Fruit fly (Drosophila melanogaster) whole organism, prepupa: ENCODE data around the gene Wdr62.

Experiments used
- Blimp-1 ChIP-seq: fragments of 200-800 bp; sonication (Bioruptor generic); optimal IDR thresholded peaks from 3 replicates; lab custom pipeline; 2017; ENCODE audit warnings: missing biosample characterization, missing genetic modification characterization, mild to moderate bottlenecking, moderate library complexity, missing genetic modification reagents
- CG10669 ChIP-seq: fragments of 200-800 bp; sonication (Bioruptor generic); optimal IDR thresholded peaks from 3 replicates; lab custom pipeline; 2018; ENCODE audit warnings: missing biosample characterization, mild to moderate bottlenecking, missing genetic modification characterization, moderate library complexity
- CG11294 ChIP-seq: fragments of 200-800 bp; sonication (Bioruptor generic); IDR thresholded peaks from 2 replicates; pipeline ENCODE4 v1.3.6; 2022; ENCODE audit warnings: missing biosample characterization, missing genetic modification characterization
- CG15336 ChIP-seq: fragments of 200-800 bp; sonication (Bioruptor generic); IDR thresholded peaks from 2 replicates; pipeline ENCODE4 v1.3.6; 2022; ENCODE audit warnings: missing biosample characterization, missing genetic modification characterization
- CG16779 ChIP-seq: fragments of 200-800 bp; sonication (Bioruptor generic); optimal IDR thresholded peaks from 3 replicates; lab custom pipeline; 2017; ENCODE audit warnings: missing biosample characterization, mild to moderate bottlenecking, missing genetic modification characterization
- CG3032 ChIP-seq: fragments of 200-800 bp; optimal IDR thresholded peaks from 2 replicates; lab custom pipeline; 2019; ENCODE audit warnings: missing biosample characterization, mild to moderate bottlenecking, missing genetic modification characterization, moderate library complexity
- CG31627 ChIP-seq: fragments of 200-800 bp; sonication (Bioruptor generic); optimal IDR thresholded peaks from 3 replicates; lab custom pipeline; 2016; ENCODE audit warnings: missing biosample characterization, missing genetic modification characterization
- CG32006 ChIP-seq: fragments of 200-800 bp; sonication (Bioruptor generic); optimal IDR thresholded peaks from 3 replicates; lab custom pipeline; 2017; ENCODE audit warnings: missing biosample characterization, mild to moderate bottlenecking, missing genetic modification characterization
- CG34406 ChIP-seq: fragments of 200-800 bp; sonication (Bioruptor generic); optimal IDR thresholded peaks from 3 replicates; lab custom pipeline; 2016; ENCODE audit warnings: missing biosample characterization, missing genetic modification characterization
- CG3919 ChIP-seq: fragments of 200-800 bp; sonication (Bioruptor generic); optimal IDR thresholded peaks from 3 replicates; lab custom pipeline; 2016; ENCODE audit warnings: missing biosample characterization, missing genetic modification characterization
- CG4318 ChIP-seq: fragments of 200-800 bp; sonication (Bioruptor generic); optimal IDR thresholded peaks from 3 replicates; lab custom pipeline; 2017; ENCODE audit warnings: missing biosample characterization, mild to moderate bottlenecking, missing genetic modification characterization
- CG6163 ChIP-seq: fragments of 200-800 bp; sonication (Bioruptor generic); IDR thresholded peaks from 3 replicates; pipeline ENCODE4 v1.3.6; 2022; ENCODE audit warnings: missing biosample characterization, missing genetic modification characterization
- CG6276 ChIP-seq: fragments of 200-800 bp; sonication (Bioruptor generic); optimal IDR thresholded peaks from 2 replicates; lab custom pipeline; 2017; ENCODE audit warnings: missing biosample characterization, mild to moderate bottlenecking, missing genetic modification characterization
- CG6792 ChIP-seq: fragments of 200-800 bp; sonication (Bioruptor generic); optimal IDR thresholded peaks from 3 replicates; lab custom pipeline; 2016; ENCODE audit warnings: missing biosample characterization, missing genetic modification characterization
- CG6808 ChIP-seq: fragments of 200-800 bp; sonication (Bioruptor generic); optimal IDR thresholded peaks from 3 replicates; lab custom pipeline; 2017; ENCODE audit warnings: missing biosample characterization, missing genetic modification characterization, mild to moderate bottlenecking, moderate library complexity, missing genetic modification reagents
- CG6854 ChIP-seq: fragments of 200-800 bp; sonication (Bioruptor generic); optimal IDR thresholded peaks from 2 replicates; lab custom pipeline; 2017; ENCODE audit warnings: missing biosample characterization, mild to moderate bottlenecking, missing genetic modification characterization
- CG7368 ChIP-seq: fragments of 200-800 bp; sonication (Bioruptor generic); optimal IDR thresholded peaks from 3 replicates; lab custom pipeline; 2016; ENCODE audit warnings: missing biosample characterization, missing genetic modification characterization
- CG8632 ChIP-seq: fragments of 200-800 bp; sonication (Bioruptor generic); optimal IDR thresholded peaks from 3 replicates; lab custom pipeline; 2016; ENCODE audit warnings: missing biosample characterization, missing genetic modification characterization
- CG9139 ChIP-seq: fragments of 200-800 bp; sonication (Bioruptor generic); optimal IDR thresholded peaks from 3 replicates; lab custom pipeline; 2017; ENCODE audit warnings: missing biosample characterization, mild to moderate bottlenecking, missing genetic modification characterization
- Eip75B ChIP-seq: fragments of 200-800 bp; sonication (Bioruptor generic); optimal IDR thresholded peaks from 3 replicates; lab custom pipeline; 2016; ENCODE audit warnings: missing biosample characterization, missing genetic modification characterization
- Eip78C ChIP-seq: fragments of 200-800 bp; sonication (Bioruptor generic); peaks from one replicate; lab custom pipeline; 2016; ENCODE audit warnings: missing biosample characterization, missing genetic modification characterization
- Ets21C ChIP-seq: fragments of 200-800 bp; sonication (Bioruptor generic); optimal IDR thresholded peaks from 3 replicates; lab custom pipeline; 2016; ENCODE audit warnings: missing biosample characterization, missing genetic modification characterization
- Ets96B ChIP-seq: fragments of 200-800 bp; optimal IDR thresholded peaks from 2 replicates; lab custom pipeline; 2019; ENCODE audit warnings: missing biosample characterization, mild to moderate bottlenecking, missing genetic modification characterization, moderate library complexity
- Gug ChIP-seq: fragments of 200-800 bp; sonication (Bioruptor generic); IDR thresholded peaks from 2 replicates; pipeline ENCODE4 v1.3.6; 2022; ENCODE audit warnings: missing biosample characterization, missing genetic modification characterization
- Hr38 ChIP-seq: sonication (Bioruptor generic); optimal IDR thresholded peaks from 2 replicates; lab custom pipeline; 2016; ENCODE audit warnings: missing biosample characterization, missing genetic modification characterization
- Hr39 ChIP-seq: fragments of 200-800 bp; sonication (Bioruptor generic); optimal IDR thresholded peaks from 2 replicates; lab custom pipeline; 2016; ENCODE audit warnings: missing biosample characterization, missing genetic modification characterization
- Hr4 ChIP-seq: fragments of 200-800 bp; sonication (Bioruptor generic); optimal IDR thresholded peaks from 3 replicates; lab custom pipeline; 2016; ENCODE audit warnings: missing biosample characterization, missing genetic modification characterization
- Met ChIP-seq: fragments of 200-800 bp; sonication (Bioruptor generic); optimal IDR thresholded peaks from 3 replicates; lab custom pipeline; 2016; ENCODE audit warnings: missing biosample characterization, missing genetic modification characterization
- OdsH ChIP-seq: fragments of 200-800 bp; sonication (Bioruptor generic); optimal IDR thresholded peaks from 3 replicates; lab custom pipeline; 2016; ENCODE audit warnings: missing biosample characterization, missing genetic modification characterization
- Smox ChIP-seq: fragments of 200-800 bp; sonication (Bioruptor generic); optimal IDR thresholded peaks from 3 replicates; lab custom pipeline; 2016; ENCODE audit warnings: missing biosample characterization, missing genetic modification characterization
- Sox102F ChIP-seq: fragments of 200-800 bp; sonication (Bioruptor generic); optimal IDR thresholded peaks from 2 replicates; lab custom pipeline; 2016; ENCODE audit warnings: missing biosample characterization, mild to moderate bottlenecking, missing genetic modification characterization
- Sox14 ChIP-seq: fragments of 200-800 bp; sonication (Bioruptor generic); optimal IDR thresholded peaks from 3 replicates; lab custom pipeline; 2016; ENCODE audit warnings: missing biosample characterization, missing genetic modification characterization
- Sox15 ChIP-seq: fragments of 200-800 bp; sonication (Bioruptor generic); optimal IDR thresholded peaks from 3 replicates; lab custom pipeline; 2016; ENCODE audit warnings: missing biosample characterization, missing genetic modification characterization
- achi ChIP-seq: fragments of 200-800 bp; sonication (Bioruptor generic); optimal IDR thresholded peaks from 3 replicates; lab custom pipeline; 2016; ENCODE audit warnings: missing biosample characterization, missing genetic modification characterization
- acj6 ChIP-seq: fragments of 200-800 bp; sonication (Bioruptor generic); optimal IDR thresholded peaks from 3 replicates; lab custom pipeline; 2016; ENCODE audit warnings: missing biosample characterization, missing genetic modification characterization
- cyc ChIP-seq: fragments of 200-800 bp; sonication (Bioruptor generic); optimal IDR thresholded peaks from 3 replicates; lab custom pipeline; 2016; ENCODE audit warnings: missing biosample characterization, missing genetic modification characterization
- dac ChIP-seq: fragments of 200-800 bp; sonication (Bioruptor generic); optimal IDR thresholded peaks from 2 replicates; lab custom pipeline; 2017; ENCODE audit warnings: missing biosample characterization, mild to moderate bottlenecking, missing genetic modification characterization
- dsx ChIP-seq: fragments of 200-800 bp; optimal IDR thresholded peaks from 3 replicates; lab custom pipeline; 2019; ENCODE audit warnings: missing biosample characterization, mild to moderate bottlenecking, missing genetic modification characterization, moderate library complexity; ENCODE audit not compliant: poor library complexity, severe bottlenecking
- eg ChIP-seq: fragments of 200-800 bp; sonication (Bioruptor generic); IDR thresholded peaks from 3 replicates; pipeline ENCODE4 v1.3.6; 2022; ENCODE audit warnings: missing biosample characterization, missing genetic modification characterization
- esn ChIP-seq: fragments of 200-800 bp; sonication (Bioruptor generic); optimal IDR thresholded peaks from 2 replicates; lab custom pipeline; 2016; ENCODE audit warnings: missing biosample characterization, mild to moderate bottlenecking, missing genetic modification characterization, moderate library complexity
- fd59A ChIP-seq: fragments of 200-800 bp; sonication (Bioruptor generic); optimal IDR thresholded peaks from 2 replicates; lab custom pipeline; 2017; ENCODE audit warnings: missing biosample characterization, mild to moderate bottlenecking, missing genetic modification characterization, missing genetic modification reagents
- fkh ChIP-seq: fragments of 200-800 bp; sonication (Bioruptor generic); optimal IDR thresholded peaks from 3 replicates; lab custom pipeline; 2017; ENCODE audit warnings: missing biosample characterization, mild to moderate bottlenecking, missing genetic modification characterization, moderate library complexity
- lz ChIP-seq: fragments of 200-800 bp; sonication (Bioruptor generic); optimal IDR thresholded peaks from 3 replicates; lab custom pipeline; 2016; ENCODE audit warnings: missing biosample characterization, missing genetic modification characterization
- net ChIP-seq: fragments of 200-800 bp; sonication (Bioruptor generic); optimal IDR thresholded peaks from 3 replicates; lab custom pipeline; 2016; ENCODE audit warnings: missing biosample characterization, missing genetic modification characterization
- pdm3 ChIP-seq: fragments of 200-800 bp; sonication (Bioruptor generic); optimal IDR thresholded peaks from 3 replicates; lab custom pipeline; 2016; ENCODE audit warnings: missing biosample characterization, missing genetic modification characterization
- salr ChIP-seq, 2 experiments: fragments of 200-800 bp; sonication (Bioruptor generic); optimal IDR thresholded peaks; 3 replicates each; lab custom pipeline; 2016 to 2018; ENCODE audit warnings: missing biosample characterization in 2 of 2, missing genetic modification characterization in 2 of 2, mild to moderate bottlenecking in 1 of 2
- spab ChIP-seq: fragments of 200-800 bp; sonication (Bioruptor generic); optimal IDR thresholded peaks from 2 replicates; lab custom pipeline; 2017; ENCODE audit warnings: missing biosample characterization, mild to moderate bottlenecking, missing genetic modification characterization, missing genetic modification reagents
- ss ChIP-seq, 2 experiments: fragments of 200-800 bp; sonication (Bioruptor generic); optimal IDR thresholded peaks; 2 replicates in 1 of 2; 3 replicates in 1 of 2; lab custom pipeline; 2017 to 2018; ENCODE audit warnings: mild to moderate bottlenecking in 2 of 2, missing biosample characterization in 2 of 2, missing genetic modification characterization in 2 of 2, moderate library complexity in 1 of 2
- svp ChIP-seq: fragments of 200-800 bp; sonication (Bioruptor generic); peaks from one replicate; lab custom pipeline; 2016; ENCODE audit warnings: missing biosample characterization, missing genetic modification characterization
- topi ChIP-seq: fragments of 200-800 bp; sonication (Bioruptor generic); optimal IDR thresholded peaks from 3 replicates; lab custom pipeline; 2016; ENCODE audit warnings: missing biosample characterization, missing genetic modification characterization
- vri ChIP-seq: fragments of 200-800 bp; sonication (Bioruptor generic); optimal IDR thresholded peaks from 3 replicates; lab custom pipeline; 2016; ENCODE audit warnings: missing biosample characterization, mild to moderate bottlenecking, missing genetic modification characterization

Gene Wdr62

dm6 chr2L:1884409-1885082 lies at the start of gene Wdr62:
Gene Wdr62 (plus strand): TSS chr2L:1884622.
- TF ChIP-seq Met (peak; percentile 39), CG15336 (GFP tag; lab: Robert Waterston, UW) (peak; percentile 31; the same call in 1 of the 2 replicates), Ets96B (no peak), CG31627 (peak; percentile 23), CG11294 (GFP tag; lab: Robert Waterston, UW) (no peak), CG6276 (GFP tag; lab: Kevin White, UChicago) (peak; percentile 69), dac (GFP tag; lab: Kevin White, UChicago) (peak; percentile 7), CG6854 (GFP tag; lab: Kevin White, UChicago) (peak; percentile 53), CG4318 (GFP tag; lab: Kevin White, UChicago) (no peak), net (GFP tag; lab: Kevin White, UChicago) (peak; percentile 64), Sox14 (GFP tag; lab: Kevin White, UChicago) (peak; percentile 40), Ets21C (no peak), CG16779 (tag; lab: Kevin White, UChicago) (peak; percentile 62), esn (GFP tag; lab: Kevin White, UChicago) (peak; percentile 53), CG3919 (peak; percentile 4), dsx (GFP tag; lab: Kevin White, UChicago) (peak; percentile 17), achi (peak; percentile 18), CG10669 (GFP tag; lab: Kevin White, UChicago) (peak; percentile 22), Hr38 (GFP tag; lab: Kevin White, UChicago) (no peak), Hr39 (no peak), Gug (no peak), salr (GFP tag; optimal IDR thresholded peaks at IDR 0.05; lab: Kevin White, UChicago) (peak in 1 of 2 experiments; percentile 44), lz (GFP tag; lab: Kevin White, UChicago) (peak; percentile 21), cyc (no peak), topi (GFP tag; lab: Kevin White, UChicago) (peak; percentile 11), Blimp-1 (GFP tag; lab: Kevin White, UChicago) (no peak), vri (peak; percentile 30), CG32006 (peak; percentile 26), Smox (GFP tag; lab: Kevin White, UChicago) (peak; percentile 17), Sox15 (GFP tag; lab: Kevin White, UChicago) (no peak), pdm3 (GFP tag; lab: Kevin White, UChicago) (peak; percentile 40), spab (no peak), CG6792 (peak; percentile 6), Sox102F (peak; percentile 29), ss (GFP tag; optimal IDR thresholded peaks at IDR 0.05; lab: Kevin White, UChicago) (peak; percentile 73 to 75), Eip78C (GFP tag; lab: Kevin White, UChicago) (peak; percentile 84), OdsH (GFP tag; lab: Kevin White, UChicago) (no peak), CG3032 (peak; percentile 23), acj6 (GFP tag; lab: Kevin White, UChicago) (no peak), Hr4 (GFP tag; lab: Kevin White, UChicago) (no peak), CG34406 (GFP tag; lab: Kevin White, UChicago) (peak; percentile 15), svp (GFP tag; lab: Kevin White, UChicago) (peak; percentile 87), fd59A (no peak), CG6163 (peak; percentile 51; the same call in 1 of the 3 replicates), CG6808 (peak; percentile 67), Eip75B (GFP tag; lab: Kevin White, UChicago) (peak; percentile 46), CG8632 (no peak), CG7368 (GFP tag; lab: Kevin White, UChicago) (peak; percentile 28), fkh (peak; percentile 85), eg (GFP tag; lab: Robert Waterston, UW) (peak; percentile 62; the same call in 2 of the 3 replicates), CG9139 (peak; percentile 48)
